Worm (Caenorhabditis elegans): Measurements from ENCODE around the gene C18H7.12.

DNA sequence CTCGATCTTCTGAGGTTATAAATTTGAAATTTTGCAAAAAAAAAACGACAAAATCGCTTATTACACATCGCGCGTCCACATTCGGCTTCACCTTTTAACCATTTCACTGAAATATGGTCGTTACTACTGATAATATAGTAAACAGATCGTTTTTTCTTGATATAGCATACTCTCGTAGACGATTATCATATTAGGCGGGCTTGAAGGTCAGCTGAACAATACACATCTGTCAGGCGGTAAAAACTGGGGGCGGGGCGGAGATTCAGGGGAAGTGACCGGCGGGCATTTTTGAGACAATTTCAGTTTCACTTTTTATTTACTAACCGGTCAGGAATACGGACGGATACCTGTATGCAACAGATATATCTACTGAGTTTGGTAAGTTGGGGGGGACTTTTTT, 27.6 kb upstream of the C18H7.12 start, which contains the start of gene C18H7.1:
- TF ChIP-seq unc-62 (GFP tag; optimal IDR thresholded peaks at IDR 0.05) (no peak), nhr-12 (tag; optimal IDR thresholded peaks at IDR 0.05) (no peak), lin-39 (tag; optimal IDR thresholded peaks at IDR 0.05) (no peak), nhr-11 (tag; optimal IDR thresholded peaks at IDR 0.05) (no peak), snpc-4 (tag; optimal IDR thresholded peaks at IDR 0.05) (no peak), pax-3 (tag; optimal IDR thresholded peaks at IDR 0.05) (no peak), skn-1 (tag; optimal IDR thresholded peaks at IDR 0.05) (no peak), ces-1 (GFP tag; optimal IDR thresholded peaks at IDR 0.05) (no peak), C16A3.4 (tag; optimal IDR thresholded peaks at IDR 0.05) (no peak)
